Fruit fly (Drosophila melanogaster): ENCODE measurements around the gene CG42505.

- no peak for TF ChIP-seq CG8478 (optimal IDR thresholded peaks at IDR 0.05)
- TF ChIP-seq CTCF (optimal IDR thresholded peaks at IDR 0.05): no peak
These were observed 1.3 kb upstream of the CG42505 start, which contains the start of gene ssp5 for dm6 chr3R:12032842-12033241.

Measured in S2 (cell line).